Worm (Caenorhabditis elegans): ENCODE results near the gene dct-16.

- TF ChIP-seq mxl-2 (GFP tag; conservative IDR thresholded peaks at IDR 0.05) (no peak), zip-2 (tag; optimal IDR thresholded peaks at IDR 0.05) (no peak), ceh-20 (GFP tag; IDR thresholded peaks at IDR 0.05) (no peak), pqm-1 (tag; optimal IDR thresholded peaks at IDR 0.05) (peak; percentile 37), hlh-11 (tag; optimal IDR thresholded peaks at IDR 0.05) (peak; percentile 7), snpc-1.2 (GFP tag; IDR thresholded peaks at IDR 0.05) (no peak), unc-62 (GFP tag; optimal IDR thresholded peaks at IDR 0.05 in 1 of 2) (no peak), unc-62 (tag; optimal IDR thresholded peaks at IDR 0.05) (no peak), lin-15B (tag; optimal IDR thresholded peaks at IDR 0.05) (no peak), madf-9 (GFP tag; conservative IDR thresholded peaks at IDR 0.05) (no peak), ama-1 (optimal IDR thresholded peaks at IDR 0.05) (no peak)
These were observed 785 bp upstream of the dct-16 start for ce11 chrV:20499642-20500041.

Data from whole organism, L4 larva.